Worm (Caenorhabditis elegans): ENCODE measurements around the gene C06E4.1.

ce11 chrIV:7287474-7287873 is 4.4 kb downstream of the C06E4.1 start, which contains the start of gene F42C5.3:
- TF ChIP-seq W03F9.2 (tag; optimal IDR thresholded peaks at IDR 0.05) (no peak), dao-5 (tag; optimal IDR thresholded peaks at IDR 0.05) (no peak), him-1 (tag; optimal IDR thresholded peaks at IDR 0.05) (no peak)

Data from whole organism, L4/young adult.